Worm (Caenorhabditis elegans) whole organism, young adult: ENCODE measurements around the gene ugt-62.

Experiments
- B0261.1 ChIP-seq: sonication (generic microtip); optimal IDR thresholded peaks from 2 replicates; lab custom pipeline; 2016; ENCODE audit warnings: mild to moderate bottlenecking, missing genetic modification characterization, moderate library complexity, missing compliant biosample characterization
- D2030.7 ChIP-seq: fragments of 200-800 bp; sonication (Bioruptor generic); IDR thresholded peaks from 2 replicates; pipeline ENCODE4 v1.3.6; 2022; ENCODE audit warnings: missing genetic modification reagents, missing genetic modification characterization, missing compliant biosample characterization
- F33H1.4 ChIP-seq: fragments of 200-800 bp; sonication (Bioruptor generic); IDR thresholded peaks from 2 replicates; pipeline ENCODE4 v1.3.6; 2022; ENCODE audit warnings: missing genetic modification reagents, missing genetic modification characterization, missing compliant biosample characterization
- F37B4.10 ChIP-seq: fragments of 200-800 bp; sonication (Bioruptor generic); IDR thresholded peaks from 2 replicates; pipeline ENCODE4 v1.3.6; 2022; ENCODE audit warnings: missing genetic modification characterization, missing compliant biosample characterization
- F57C9.4 ChIP-seq: sonication (generic microtip); optimal IDR thresholded peaks from 2 replicates; lab custom pipeline; 2017; ENCODE audit warnings: mild to moderate bottlenecking, missing genetic modification characterization, missing compliant biosample characterization
- T07F8.4 ChIP-seq: sonication (generic microtip); optimal IDR thresholded peaks from 2 replicates; lab custom pipeline; 2016; ENCODE audit warnings: mild to moderate bottlenecking, missing genetic modification characterization, moderate library complexity, missing compliant biosample characterization
- T26A5.8 ChIP-seq: sonication (generic microtip); optimal IDR thresholded peaks from 2 replicates; lab custom pipeline; 2016; ENCODE audit warnings: missing genetic modification characterization, missing compliant biosample characterization
- Y53F4B.3 ChIP-seq: fragments of 200-800 bp; sonication (Bioruptor generic); IDR thresholded peaks from 2 replicates; pipeline ENCODE4 v1.3.6; 2022; ENCODE audit warnings: missing genetic modification reagents, missing genetic modification characterization, missing compliant biosample characterization
- Y53G8AR.9 ChIP-seq: fragments of 200-800 bp; sonication (Bioruptor generic); conservative IDR thresholded peaks from 2 replicates; pipeline ENCODE4 v1.3.6; 2022; ENCODE audit warnings: missing genetic modification reagents, missing genetic modification characterization, missing compliant biosample characterization
- Y79H2A.3 ChIP-seq: fragments of 200-800 bp; sonication (Bioruptor generic); conservative IDR thresholded peaks from 2 replicates; pipeline ENCODE4 v1.3.6; 2022; ENCODE audit warnings: missing genetic modification reagents, missing genetic modification characterization, missing compliant biosample characterization
- athp-1 ChIP-seq: sonication (generic microtip); optimal IDR thresholded peaks from 2 replicates; lab custom pipeline; 2017; ENCODE audit warnings: mild to moderate bottlenecking, missing genetic modification characterization, missing compliant biosample characterization
- attf-5 ChIP-seq: fragments of 200-800 bp; sonication (Bioruptor generic); optimal IDR thresholded peaks from 2 replicates; lab custom pipeline; 2018; ENCODE audit warnings: mild to moderate bottlenecking, missing genetic modification characterization, missing compliant biosample characterization
- cebp-1 ChIP-seq, 2 experiments: fragments of 200-800 bp in 1 of 2; sonication (Bioruptor generic) in 1 of 2; sonication (generic microtip) in 1 of 2; IDR thresholded peaks in 1 of 2; optimal IDR thresholded peaks in 1 of 2; 2 replicates each; pipeline versions ENCODE4 v1.3.6 to Lab custom; 2017 to 2022; ENCODE audit warnings: missing compliant biosample characterization in 2 of 2, missing genetic modification characterization in 2 of 2, mild to moderate bottlenecking in 1 of 2, missing genetic modification reagents in 1 of 2, moderate library complexity in 1 of 2
- cebp-2 ChIP-seq: fragments of 200-800 bp; sonication (Bioruptor generic); IDR thresholded peaks from 2 replicates; pipeline ENCODE4 v1.3.6; 2022; ENCODE audit warnings: missing genetic modification characterization, missing compliant biosample characterization
- ceh-100 ChIP-seq: fragments of 200-800 bp; sonication (Bioruptor generic); IDR thresholded peaks from 2 replicates; pipeline ENCODE4 v1.3.6; 2022; ENCODE audit warnings: missing genetic modification reagents, missing genetic modification characterization, missing compliant biosample characterization
- ceh-27 ChIP-seq: fragments of 200-800 bp; sonication (Bioruptor generic); optimal IDR thresholded peaks from 2 replicates; lab custom pipeline; 2018; ENCODE audit warnings: mild to moderate bottlenecking, missing genetic modification characterization, moderate library complexity, missing compliant biosample characterization
- ceh-91 ChIP-seq: fragments of 200-800 bp; sonication (Bioruptor generic); IDR thresholded peaks from 2 replicates; pipeline ENCODE4 v1.3.6; 2022; ENCODE audit warnings: missing genetic modification reagents, missing genetic modification characterization, missing compliant biosample characterization
- chd-7 ChIP-seq: sonication (generic microtip); optimal IDR thresholded peaks from 2 replicates; lab custom pipeline; 2016; ENCODE audit warnings: mild to moderate bottlenecking, missing genetic modification characterization, moderate library complexity, missing compliant biosample characterization
- die-1 ChIP-seq: sonication (generic microtip); optimal IDR thresholded peaks from 2 replicates; lab custom pipeline; 2016; ENCODE audit warnings: missing genotype, mild to moderate bottlenecking, missing genetic modification characterization, missing compliant biosample characterization
- dpl-1 ChIP-seq: fragments of 150-350 bp; optimal IDR thresholded peaks from 2 replicates; lab custom pipeline; 2014; ENCODE audit warnings: missing biosample characterization, missing genetic modification reagents, missing genetic modification characterization
- efl-1 ChIP-seq: fragments of 150-350 bp; optimal IDR thresholded peaks from 2 replicates; lab custom pipeline; 2014; ENCODE audit warnings: missing biosample characterization, missing genetic modification reagents, missing genetic modification characterization
- fkh-3 ChIP-seq: sonication (generic microtip); optimal IDR thresholded peaks from 2 replicates; lab custom pipeline; 2016; ENCODE audit warnings: mild to moderate bottlenecking, missing genetic modification characterization, missing compliant biosample characterization
- gei-17 ChIP-seq: fragments of 200-800 bp; sonication (Bioruptor generic); optimal IDR thresholded peaks from 2 replicates; lab custom pipeline; 2018; ENCODE audit warnings: mild to moderate bottlenecking, missing genetic modification characterization, missing compliant biosample characterization
- hmg-1.2 ChIP-seq: fragments of 200-800 bp; sonication (Bioruptor generic); IDR thresholded peaks from 2 replicates; pipeline ENCODE4 v1.3.6; 2022; ENCODE audit warnings: missing genetic modification reagents, missing genetic modification characterization, missing compliant biosample characterization
- lin-26 ChIP-seq: fragments of 200-800 bp; sonication (Bioruptor generic); IDR thresholded peaks from 2 replicates; pipeline ENCODE4 v1.3.6; 2022; ENCODE audit warnings: missing genetic modification reagents, missing genetic modification characterization, missing compliant biosample characterization
- lin-35 ChIP-seq, 3 experiments: fragments of 150-350 bp in 2 of 3; sonication (generic microtip) in 1 of 3; optimal IDR thresholded peaks; 2 replicates each; lab custom pipeline; 2014 to 2018; ENCODE audit warnings: missing biosample characterization in 3 of 3, missing genetic modification characterization in 3 of 3, missing genetic modification reagents in 3 of 3
- lin-40 ChIP-seq: sonication (generic microtip); optimal IDR thresholded peaks from 2 replicates; lab custom pipeline; 2016; ENCODE audit warnings: missing genetic modification characterization, mild to moderate bottlenecking, missing compliant biosample characterization, missing genotype, missing genetic modification reagents
- lin-54 ChIP-seq: fragments of 200-800 bp; sonication (Bioruptor generic); optimal IDR thresholded peaks from 2 replicates; lab custom pipeline; 2018; ENCODE audit warnings: mild to moderate bottlenecking, missing genetic modification characterization, missing compliant biosample characterization
- lsy-27 ChIP-seq: sonication (generic microtip); optimal IDR thresholded peaks from 2 replicates; lab custom pipeline; 2017; ENCODE audit warnings: missing genetic modification characterization, mild to moderate bottlenecking, missing compliant biosample characterization, antibody characterized with exemption, missing genotype, borderline replicate concordance; ENCODE audit not compliant: insufficient read depth
- madf-10 ChIP-seq: sonication (generic microtip); optimal IDR thresholded peaks from 2 replicates; lab custom pipeline; 2016; ENCODE audit warnings: mild to moderate bottlenecking, missing genetic modification characterization, missing compliant biosample characterization
- madf-3 ChIP-seq: fragments of 200-800 bp; sonication (Bioruptor generic); IDR thresholded peaks from 2 replicates; pipeline ENCODE4 v1.3.6; 2022; ENCODE audit warnings: missing genetic modification reagents, missing genetic modification characterization, missing compliant biosample characterization
- madf-6 ChIP-seq: fragments of 200-800 bp; sonication (Bioruptor generic); IDR thresholded peaks from 2 replicates; pipeline ENCODE4 v1.3.6; 2022; ENCODE audit warnings: missing genetic modification reagents, missing genetic modification characterization, missing compliant biosample characterization
- nfyb-1 ChIP-seq: fragments of 200-800 bp; sonication (Bioruptor generic); IDR thresholded peaks from 2 replicates; pipeline ENCODE4 v1.3.6; 2022; ENCODE audit warnings: missing genetic modification reagents, missing genetic modification characterization, missing compliant biosample characterization
- nhr-179 ChIP-seq: sonication (generic microtip); optimal IDR thresholded peaks from 2 replicates; lab custom pipeline; 2016; ENCODE audit warnings: mild to moderate bottlenecking, missing genetic modification characterization, missing compliant biosample characterization
- nhr-80 ChIP-seq: sonication (generic microtip); optimal IDR thresholded peaks from 2 replicates; lab custom pipeline; 2016; ENCODE audit warnings: missing genetic modification characterization, missing compliant biosample characterization
- pbrm-1 ChIP-seq: fragments of 200-800 bp; sonication (Bioruptor generic); IDR thresholded peaks from 2 replicates; pipeline ENCODE4 v1.3.6; 2022; ENCODE audit warnings: missing genetic modification reagents, missing genetic modification characterization, missing compliant biosample characterization
- rec-8 ChIP-seq, 2 experiments: sonication (generic microtip); optimal IDR thresholded peaks; 2 replicates each; lab custom pipeline; 2016; ENCODE audit warnings: mild to moderate bottlenecking in 2 of 2, missing genetic modification characterization in 2 of 2, missing genetic modification reagents in 2 of 2, missing genotype in 2 of 2, missing biosample characterization in 1 of 2, missing compliant biosample characterization in 1 of 2, moderate library complexity in 1 of 2
- repo-1 ChIP-seq: sonication (generic microtip); optimal IDR thresholded peaks from 2 replicates; lab custom pipeline; 2017; ENCODE audit warnings: mild to moderate bottlenecking, missing genetic modification characterization, missing compliant biosample characterization
- sea-2 ChIP-seq: fragments of 200-800 bp; sonication (Bioruptor generic); IDR thresholded peaks from 2 replicates; pipeline ENCODE4 v1.3.6; 2022; ENCODE audit warnings: missing genetic modification characterization, missing compliant biosample characterization
- snpc-3.4 ChIP-seq: sonication (generic microtip); optimal IDR thresholded peaks from 2 replicates; lab custom pipeline; 2017; ENCODE audit warnings: missing genetic modification characterization, mild to moderate bottlenecking, missing compliant biosample characterization, antibody characterized with exemption, moderate library complexity, missing genotype, missing genetic modification reagents
- tbx-9 ChIP-seq: sonication (generic microtip); optimal IDR thresholded peaks from 2 replicates; lab custom pipeline; 2016; ENCODE audit warnings: borderline replicate concordance, missing genetic modification characterization, inconsistent platforms, missing compliant biosample characterization
- unc-130 ChIP-seq: sonication (generic microtip); optimal IDR thresholded peaks from 2 replicates; lab custom pipeline; 2016; ENCODE audit warnings: missing genetic modification reagents, missing genetic modification characterization, missing compliant biosample characterization
- xnd-1 ChIP-seq: sonication (generic microtip); optimal IDR thresholded peaks from 2 replicates; lab custom pipeline; 2016; ENCODE audit warnings: missing genotype, missing genetic modification reagents, missing genetic modification characterization, missing compliant biosample characterization
- zim-3 ChIP-seq: sonication (generic microtip); optimal IDR thresholded peaks from 2 replicates; lab custom pipeline; 2017; ENCODE audit warnings: mild to moderate bottlenecking, missing genetic modification characterization, moderate library complexity, missing compliant biosample characterization
- ztf-18 ChIP-seq: sonication (generic microtip); optimal IDR thresholded peaks from 2 replicates; lab custom pipeline; 2016; ENCODE audit warnings: missing genotype, mild to moderate bottlenecking, missing genetic modification characterization, missing compliant biosample characterization
- ztf-26 ChIP-seq: sonication (generic microtip); optimal IDR thresholded peaks from 2 replicates; lab custom pipeline; 2017; ENCODE audit warnings: missing genetic modification characterization, missing compliant biosample characterization
- ztf-3 ChIP-seq: fragments of 200-800 bp; sonication (Bioruptor generic); optimal IDR thresholded peaks from 2 replicates; lab custom pipeline; 2018; ENCODE audit warnings: mild to moderate bottlenecking, missing genetic modification characterization, missing compliant biosample characterization

The ugt-62 gene

DNA sequence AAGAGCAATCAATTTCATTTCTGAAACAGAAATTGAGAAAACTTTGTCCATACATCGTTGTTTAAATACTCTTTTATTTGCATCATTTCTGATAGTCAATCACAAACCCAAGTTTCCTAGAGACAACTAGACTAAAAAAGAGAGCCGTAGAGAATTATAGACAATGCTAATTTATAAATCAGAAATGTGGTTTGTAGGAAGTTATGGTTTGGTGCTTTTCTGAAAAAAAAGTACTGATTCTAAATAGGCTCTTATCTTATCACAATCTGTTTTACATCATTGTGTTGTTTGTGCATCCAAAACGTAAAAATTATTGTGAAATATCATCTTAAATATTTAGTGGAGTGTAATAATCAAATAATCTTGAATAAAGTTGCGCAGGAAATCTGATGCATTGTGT, at the start of gene ugt-62:
Gene ugt-62 (minus strand): TSS at position 20 of the 400 bp plus-strand sequence.
- no peak for TF ChIP-seq lin-54
- TF ChIP-seq nhr-80 = peak; percentile 98
- TF ChIP-seq cebp-1 (GFP tag; IDR thresholded peaks at IDR 0.05; lab: Robert Waterston, UW) = peak; percentile 74
- no peak for TF ChIP-seq cebp-1 (tag; optimal IDR thresholded peaks at IDR 0.05; lab: Kevin White, UChicago)
- no peak for TF ChIP-seq T07F8.4

DNA sequence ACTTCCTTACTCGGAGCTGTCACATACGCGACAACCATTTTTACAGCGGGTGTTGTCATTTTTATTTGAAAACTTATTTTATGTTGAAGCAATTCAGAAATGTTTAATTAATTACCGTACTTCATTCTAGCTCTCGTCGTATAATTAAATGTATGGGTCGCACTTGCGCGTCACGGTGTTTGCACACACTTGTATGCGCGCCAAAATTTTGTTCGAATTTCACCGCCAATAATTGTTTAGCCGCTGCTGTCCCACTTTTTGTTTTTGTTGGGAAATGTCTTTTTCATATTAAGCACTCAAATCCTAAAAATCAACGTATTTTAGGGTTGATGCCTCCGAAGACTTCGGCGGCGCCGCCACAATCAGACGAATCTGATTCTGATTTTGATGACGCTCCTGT, 46.8 kb upstream of the ugt-62 start, which contains the start of the genes F35G12.7 and smc-4:
Gene F35G12.7 (minus strand): TSS at position 154 of the 400 bp plus-strand sequence.
Gene smc-4 (plus strand): TSS at position 325 of the 400 bp plus-strand sequence.
- TF ChIP-seq lin-26 = no peak
- no peak for TF ChIP-seq B0261.1 (tag; lab: Kevin White, UChicago)
- no peak for TF ChIP-seq athp-1
- TF ChIP-seq madf-10 = no peak
- TF ChIP-seq D2030.7 (GFP tag; lab: Robert Waterston, UW) = peak; percentile 76
- TF ChIP-seq ztf-3 (GFP tag; lab: Kevin White, UChicago) = no peak
- no peak for TF ChIP-seq zim-3 (tag; lab: Kevin White, UChicago)
- TF ChIP-seq repo-1 = no peak
- no peak for TF ChIP-seq ztf-26 (tag; lab: Kevin White, UChicago)
- TF ChIP-seq ceh-91 = peak; percentile 73
- no peak for TF ChIP-seq chd-7
- TF ChIP-seq cebp-1 (GFP tag; IDR thresholded peaks at IDR 0.05; lab: Robert Waterston, UW) = no peak
- TF ChIP-seq cebp-1 (tag; optimal IDR thresholded peaks at IDR 0.05; lab: Kevin White, UChicago) = peak; percentile 26
- TF ChIP-seq madf-3 (GFP tag; lab: Robert Waterston, UW) = peak; percentile 82; the same call in 1 of the 2 replicates
- no peak for TF ChIP-seq gei-17 (GFP tag; lab: Kevin White, UChicago)
- TF ChIP-seq nhr-179 = no peak
- TF ChIP-seq Y53F4B.3 = no peak
- peak; percentile 47; the same call in 1 of the 2 replicates for TF ChIP-seq hmg-1.2 (GFP tag; lab: Robert Waterston, UW)
- TF ChIP-seq ceh-27 (GFP tag; lab: Kevin White, UChicago) = peak; percentile 27
- no peak for TF ChIP-seq T26A5.8 (tag; lab: Kevin White, UChicago)
- TF ChIP-seq madf-6 = peak; percentile 96
- no peak for TF ChIP-seq rec-8 (tag; optimal IDR thresholded peaks at IDR 0.05; lab: Kevin White, UChicago)
- TF ChIP-seq Y53G8AR.9 (GFP tag; lab: Robert Waterston, UW) = peak; percentile 68; the same call in 1 of the 2 replicates
- peak; percentile 43; the same call in 1 of the 2 replicates for TF ChIP-seq pbrm-1 (GFP tag; lab: Robert Waterston, UW)
- TF ChIP-seq F37B4.10 = 0 out of 2 replicates have a peak, but pooled peaks have one; percentile 15
- TF ChIP-seq sea-2 (GFP tag; lab: Robert Waterston, UW) = no peak
- no peak for TF ChIP-seq lin-40 (tag; lab: Kevin White, UChicago)
- no peak for TF ChIP-seq F57C9.4 (tag; lab: Kevin White, UChicago)
- no peak for TF ChIP-seq fkh-3 (tag; lab: Kevin White, UChicago)
- TF ChIP-seq lsy-27 (tag; lab: Kevin White, UChicago) = no peak
- TF ChIP-seq ceh-100 (GFP tag; lab: Robert Waterston, UW) = no peak
- no peak for TF ChIP-seq cebp-2
- peak; percentile 87 for TF ChIP-seq dpl-1
- peak in 1 of 3 experiments; percentile 62 for TF ChIP-seq lin-35 (GFP tag; optimal IDR thresholded peaks at IDR 0.05; lab: Kevin White, UChicago)
- TF ChIP-seq ztf-18 (tag; lab: Kevin White, UChicago) = peak; percentile 19
- TF ChIP-seq tbx-9 (tag; lab: Kevin White, UChicago) = no peak
- TF ChIP-seq Y79H2A.3 (GFP tag; lab: Robert Waterston, UW) = no peak
- TF ChIP-seq attf-5 (GFP tag; lab: Kevin White, UChicago) = peak; percentile 21
- peak; percentile 70 for TF ChIP-seq F33H1.4 (GFP tag; lab: Robert Waterston, UW)
- peak; percentile 24 for TF ChIP-seq die-1
- TF ChIP-seq xnd-1 (tag; lab: Kevin White, UChicago) = peak; percentile 63
- TF ChIP-seq nfyb-1 = peak; percentile 67
- peak; percentile 76 for TF ChIP-seq snpc-3.4 (tag; lab: Kevin White, UChicago)
- TF ChIP-seq unc-130 (GFP tag; lab: Kevin White, UChicago) = no peak
- peak; percentile 94 for TF ChIP-seq efl-1 (GFP tag; lab: Kevin White, UChicago)
